Fruit fly (Drosophila melanogaster): ENCODE measurements around the gene CG13029.

Gene CG13029

DNA sequence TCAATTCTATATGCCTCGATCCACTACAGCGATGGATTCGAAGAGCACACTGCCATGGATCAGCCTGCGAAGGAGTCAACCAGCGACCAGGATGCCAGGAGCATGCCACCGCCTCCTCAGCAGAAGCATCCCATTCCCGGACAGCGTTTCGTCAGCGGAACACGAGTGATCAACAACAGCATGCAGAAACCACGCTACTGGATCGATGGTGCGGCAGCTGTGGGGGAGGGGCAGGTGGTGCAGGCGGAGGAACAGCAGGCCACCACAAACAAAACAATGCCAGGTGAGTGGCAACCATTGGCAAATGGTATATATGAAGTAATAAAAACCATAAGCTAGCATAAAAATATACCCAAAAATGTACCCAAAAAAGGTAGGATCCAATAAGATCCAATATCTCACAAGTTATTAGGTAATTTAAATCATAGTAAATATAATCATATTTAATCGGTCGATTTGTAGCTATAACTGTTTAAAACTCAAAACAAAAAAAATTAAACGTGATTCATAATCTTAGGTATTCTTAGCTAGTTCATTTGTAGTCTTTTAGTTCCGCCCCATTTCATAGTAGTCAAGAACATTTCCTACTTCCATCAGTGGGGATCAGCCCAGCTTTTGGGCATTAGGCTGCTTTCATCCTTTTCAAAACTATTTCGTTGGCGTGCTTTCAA, 14.7 kb upstream of the CG13029 start, which contains the start of gene CG32161:
Gene CG32161, plus strand, starts transcription at position 621 of the 671 bp plus-strand sequence.
- no peak for TF ChIP-seq psq (optimal IDR thresholded peaks at IDR 0.05)
- no peak for TF ChIP-seq ttk (optimal IDR thresholded peaks at IDR 0.05)
- TF ChIP-seq Myc (optimal IDR thresholded peaks at IDR 0.05): no peak
- TF ChIP-seq insv (optimal IDR thresholded peaks at IDR 0.05): no peak

DNA sequence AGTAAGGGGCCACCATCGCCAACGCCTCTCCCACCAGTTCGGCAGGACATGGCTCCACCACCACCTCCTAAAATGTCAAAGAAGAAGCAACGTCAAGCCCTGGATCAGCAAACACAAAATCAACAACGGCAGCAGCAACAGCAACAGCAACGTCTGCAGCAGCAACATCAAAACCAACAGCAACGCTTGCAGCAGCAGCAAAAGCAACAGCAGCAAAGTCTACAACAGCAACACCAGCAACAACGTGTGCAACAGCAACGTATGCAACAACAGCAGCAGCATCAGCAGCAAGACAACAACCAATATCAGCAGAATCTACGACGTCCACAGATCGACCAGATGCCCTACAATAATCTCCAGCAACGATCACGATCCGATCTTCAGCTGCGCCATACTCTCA, 8.9 kb upstream of the CG13029 start:
- no peak for TF ChIP-seq Sin3A (optimal IDR thresholded peaks at IDR 0.05)
- no peak for TF ChIP-seq insv (optimal IDR thresholded peaks at IDR 0.05)
- no peak for TF ChIP-seq psq (optimal IDR thresholded peaks at IDR 0.05)
- no peak for TF ChIP-seq ttk (optimal IDR thresholded peaks at IDR 0.05)
- no peak for TF ChIP-seq Myc (optimal IDR thresholded peaks at IDR 0.05)

DNA sequence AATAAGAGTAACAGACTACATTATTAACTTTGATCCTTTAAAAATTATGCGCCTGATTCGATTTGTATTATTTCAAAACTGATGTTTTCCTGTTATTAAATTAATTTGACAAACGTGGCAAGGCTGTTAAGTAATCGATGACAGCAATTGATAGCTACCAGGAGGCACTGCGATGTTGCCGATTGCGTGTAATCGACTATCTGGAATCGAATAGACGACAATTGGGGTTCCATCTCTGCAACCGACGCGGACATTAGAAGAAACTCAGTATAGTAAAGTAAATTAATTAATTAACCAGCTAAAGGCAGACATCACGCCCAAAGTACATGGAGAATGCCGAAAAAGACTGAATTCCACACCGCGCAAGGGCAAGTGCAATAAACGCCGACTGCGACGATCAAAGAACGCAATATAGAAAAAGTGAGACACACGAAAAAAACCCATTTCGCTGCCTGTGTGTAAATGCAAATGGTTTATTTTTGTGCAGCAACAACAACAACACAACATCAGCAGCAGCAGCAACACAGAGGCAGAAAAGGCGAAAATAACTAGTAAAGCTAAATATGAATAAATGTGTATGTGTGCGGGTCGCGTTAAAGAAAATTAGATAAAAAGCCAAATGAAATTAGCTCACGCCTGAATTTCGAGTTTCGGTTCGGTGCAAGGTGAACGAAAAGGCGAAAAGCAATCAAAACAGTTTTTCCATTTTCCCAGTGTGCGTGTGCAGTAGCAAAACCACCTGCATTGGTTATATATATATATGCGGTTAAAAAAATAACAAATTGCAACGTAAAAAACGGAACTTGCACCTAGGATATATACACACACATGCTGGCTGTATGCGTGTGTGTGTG, 6.7 kb upstream of the CG13029 start, which contains the start of gene sina:
Gene sina, plus strand, starts transcription at position 219 of the 854 bp plus-strand sequence.
- TF ChIP-seq ttk (optimal IDR thresholded peaks at IDR 0.05): no peak
- no peak for TF ChIP-seq h (optimal IDR thresholded peaks at IDR 0.05)
- TF ChIP-seq insv (optimal IDR thresholded peaks at IDR 0.05): no peak
- no peak for TF ChIP-seq psq (optimal IDR thresholded peaks at IDR 0.05)
- no peak for TF ChIP-seq Sin3A (optimal IDR thresholded peaks at IDR 0.05)
- TF ChIP-seq Myc (optimal IDR thresholded peaks at IDR 0.05): no peak

DNA sequence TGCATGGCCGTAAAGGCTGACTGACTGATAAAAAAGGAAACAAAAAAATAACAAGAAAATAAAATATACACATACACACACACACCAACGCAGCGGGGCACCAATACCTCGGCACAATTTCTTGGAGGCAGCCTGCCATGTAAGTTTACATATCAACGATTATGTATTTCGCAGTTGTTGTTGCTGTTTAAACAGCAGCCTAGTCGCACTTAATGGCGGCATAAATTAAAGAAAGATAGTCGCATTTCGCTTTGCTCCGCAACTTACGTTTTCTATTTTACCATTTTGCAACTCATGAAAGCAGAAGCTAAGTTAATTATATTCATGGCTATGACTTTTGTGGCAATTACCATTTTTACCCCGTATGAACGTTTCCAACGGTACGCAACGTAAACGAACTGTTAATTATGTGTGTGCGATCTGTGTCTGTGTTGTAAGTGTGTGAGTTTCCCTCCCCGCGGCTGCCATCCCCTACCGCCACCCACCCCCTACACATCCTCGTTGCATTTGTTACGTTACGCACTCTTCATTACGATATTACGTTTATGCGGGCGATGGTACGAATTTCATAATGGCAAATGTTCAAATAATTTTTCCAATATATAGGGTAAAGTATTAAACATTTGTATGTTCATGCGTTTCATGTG, 5.9 kb upstream of the CG13029 start:
- TF ChIP-seq Sin3A (optimal IDR thresholded peaks at IDR 0.05) (no peak), h (optimal IDR thresholded peaks at IDR 0.05) (no peak), psq (optimal IDR thresholded peaks at IDR 0.05) (no peak), Myc (optimal IDR thresholded peaks at IDR 0.05) (no peak), ttk (optimal IDR thresholded peaks at IDR 0.05) (no peak), insv (optimal IDR thresholded peaks at IDR 0.05) (no peak)

DNA sequence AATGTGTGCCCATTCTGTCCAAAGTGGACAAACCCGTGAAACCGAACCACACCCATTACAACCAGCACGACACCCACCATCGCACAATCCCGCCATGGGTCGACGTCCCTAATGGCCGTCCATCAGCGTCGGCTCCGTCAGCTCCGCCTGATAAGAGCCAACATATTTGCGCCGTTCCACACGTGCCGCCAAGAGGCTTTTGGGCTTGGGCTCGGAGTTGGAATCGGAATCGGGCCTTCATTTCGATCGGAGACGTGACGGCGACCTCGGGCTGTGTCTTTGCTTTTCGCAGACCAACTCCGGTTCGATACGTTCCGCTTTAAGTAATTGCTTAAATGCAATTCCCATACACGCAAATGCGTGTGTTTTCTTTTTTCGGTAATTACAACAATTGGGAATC, 5.1 kb upstream of the CG13029 start:
- TF ChIP-seq psq (optimal IDR thresholded peaks at IDR 0.05) (no peak), ttk (optimal IDR thresholded peaks at IDR 0.05) (no peak), h (optimal IDR thresholded peaks at IDR 0.05) (no peak)

DNA sequence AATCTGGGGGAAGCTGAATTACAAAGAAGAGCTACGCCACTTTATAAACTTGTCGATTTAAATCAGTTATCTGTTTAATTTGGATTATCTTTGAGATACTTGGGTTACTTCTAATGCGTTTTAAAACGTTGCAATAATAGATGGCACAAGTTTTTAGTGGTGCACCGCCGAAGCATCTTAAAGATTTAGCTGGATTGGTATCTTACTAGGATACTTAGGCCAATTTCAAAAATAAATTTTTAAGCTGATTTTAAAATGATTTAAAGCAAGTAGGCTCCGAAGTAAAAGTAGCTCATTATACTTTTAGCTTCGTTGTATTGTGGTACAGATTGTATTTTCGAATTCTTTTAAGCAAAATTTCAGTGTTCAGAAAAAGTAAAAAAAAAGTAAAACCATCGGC, 1.6 kb upstream of the CG13029 start, which contains the start of gene sinah:
Gene sinah, plus strand, starts transcription at position 301 of the 400 bp plus-strand sequence.
- TF ChIP-seq ttk (optimal IDR thresholded peaks at IDR 0.05) (no peak), psq (optimal IDR thresholded peaks at IDR 0.05) (no peak), h (optimal IDR thresholded peaks at IDR 0.05) (no peak), insv (optimal IDR thresholded peaks at IDR 0.05) (no peak), Myc (optimal IDR thresholded peaks at IDR 0.05) (no peak), Sin3A (optimal IDR thresholded peaks at IDR 0.05) (no peak)

DNA sequence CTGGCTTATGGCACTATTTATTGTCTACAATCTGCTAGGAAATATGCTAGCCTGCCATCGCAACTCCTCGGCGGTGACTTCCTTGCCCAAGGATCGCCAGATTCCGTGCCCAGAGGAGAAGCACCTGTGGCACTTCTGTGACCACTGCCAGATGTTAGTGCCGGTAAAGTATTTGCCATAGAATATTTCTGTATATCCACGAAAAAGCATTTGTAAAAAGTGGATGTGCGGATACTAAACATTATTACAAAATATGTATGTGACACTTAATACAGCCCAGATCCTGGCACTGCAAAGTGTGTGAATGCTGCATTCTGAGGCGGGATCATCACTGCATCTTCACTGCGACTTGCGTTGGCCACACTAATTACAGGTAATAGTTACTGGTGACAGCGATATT, 457 bp downstream of the CG13029 start:
- no peak for TF ChIP-seq psq (optimal IDR thresholded peaks at IDR 0.05)
- no peak for TF ChIP-seq Myc (optimal IDR thresholded peaks at IDR 0.05)
- no peak for TF ChIP-seq insv (optimal IDR thresholded peaks at IDR 0.05)
- TF ChIP-seq h (optimal IDR thresholded peaks at IDR 0.05): no peak
- TF ChIP-seq Sin3A (optimal IDR thresholded peaks at IDR 0.05): no peak

DNA sequence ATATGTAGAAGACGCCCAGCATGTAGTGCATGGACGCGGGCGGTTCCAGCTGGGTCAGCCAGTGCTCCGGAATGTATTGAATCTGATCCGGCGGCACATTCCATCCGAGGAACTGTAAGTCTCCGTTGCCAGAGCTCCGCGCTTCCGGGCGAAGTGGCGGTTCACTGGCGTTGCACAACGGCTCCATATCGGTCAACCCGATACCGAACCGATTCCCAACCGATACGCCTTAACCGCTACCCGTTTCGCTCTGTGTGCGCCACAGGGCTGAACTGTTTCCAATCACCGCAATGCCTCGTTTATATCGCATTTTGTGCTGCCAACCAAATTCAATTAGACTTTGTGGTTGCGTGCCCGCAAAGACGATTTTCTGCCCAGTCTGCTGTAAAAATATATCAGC, 1.9 kb downstream of the CG13029 start, which contains the start of gene Rh4:
Gene Rh4, minus strand, starts transcription at position 234 of the 400 bp plus-strand sequence.
- TF ChIP-seq Sin3A (optimal IDR thresholded peaks at IDR 0.05) (no peak), Myc (optimal IDR thresholded peaks at IDR 0.05) (no peak), ttk (optimal IDR thresholded peaks at IDR 0.05) (no peak), psq (optimal IDR thresholded peaks at IDR 0.05) (no peak), h (optimal IDR thresholded peaks at IDR 0.05) (no peak), insv (optimal IDR thresholded peaks at IDR 0.05) (no peak)

DNA sequence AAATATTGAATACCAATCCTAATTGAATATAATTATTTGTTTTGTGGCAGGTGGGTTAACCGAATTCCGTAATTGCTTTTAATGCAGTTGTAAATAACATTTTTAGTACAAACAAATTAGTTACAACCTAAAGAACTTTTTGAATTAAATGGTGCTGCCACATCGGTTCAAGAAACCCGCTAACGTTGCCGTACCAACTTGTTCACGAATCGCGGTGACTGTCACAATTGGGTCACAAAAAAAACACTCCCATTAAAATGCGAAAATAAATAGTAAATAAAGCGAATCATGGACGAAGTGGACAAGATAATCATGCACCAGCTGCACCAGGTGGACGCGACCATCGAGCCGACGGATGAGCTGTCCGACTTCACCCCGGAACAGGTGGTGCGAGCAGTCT, 2.5 kb downstream of the CG13029 start, which contains the start of gene CG9951:
Gene CG9951, plus strand, starts transcription at position 207 of the 400 bp plus-strand sequence.
- no peak for TF ChIP-seq insv (optimal IDR thresholded peaks at IDR 0.05)

DNA sequence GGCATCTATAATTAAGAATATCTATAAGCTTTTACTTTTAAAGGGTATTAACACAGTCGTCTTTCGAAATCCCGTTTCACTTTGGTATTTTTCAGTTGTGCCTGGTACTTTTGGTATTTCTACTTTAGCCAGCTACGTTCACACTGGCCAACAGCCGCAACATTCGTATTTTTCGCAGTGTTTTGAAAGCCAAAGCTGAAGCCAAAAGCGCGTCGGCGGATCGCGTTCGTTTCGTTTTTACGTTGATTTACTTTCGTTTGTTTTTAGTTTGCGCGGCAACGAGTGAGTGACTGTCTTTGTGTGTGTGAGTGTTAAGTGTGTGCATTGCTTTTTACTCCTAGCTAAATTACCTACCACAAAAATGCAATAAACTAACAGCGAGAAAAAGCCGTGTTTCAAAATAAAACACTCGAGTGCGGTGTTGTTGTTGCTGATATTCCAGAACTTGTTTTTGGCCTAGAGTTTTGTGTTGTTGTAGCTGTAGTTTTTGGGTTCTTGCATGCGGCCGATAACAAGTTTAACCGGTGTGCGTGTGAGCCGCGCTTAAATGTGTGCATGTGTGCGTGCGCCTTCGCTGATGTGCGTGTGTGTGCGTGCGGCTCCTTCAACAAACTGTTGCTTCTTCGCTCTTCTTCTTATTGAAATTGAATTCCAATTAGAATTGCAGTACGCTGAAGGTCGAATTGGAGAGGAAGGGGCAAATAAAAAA, 4.9 kb downstream of the CG13029 start, which contains the start of gene Lmpt:
Gene Lmpt, plus strand, starts transcription at position 173 of the 709 bp plus-strand sequence.
- TF ChIP-seq Myc (optimal IDR thresholded peaks at IDR 0.05): no peak
- no peak for TF ChIP-seq Sin3A (optimal IDR thresholded peaks at IDR 0.05)
- no peak for TF ChIP-seq psq (optimal IDR thresholded peaks at IDR 0.05)
- no peak for TF ChIP-seq h (optimal IDR thresholded peaks at IDR 0.05)
- no peak for TF ChIP-seq insv (optimal IDR thresholded peaks at IDR 0.05)
- TF ChIP-seq ttk (optimal IDR thresholded peaks at IDR 0.05): no peak

DNA sequence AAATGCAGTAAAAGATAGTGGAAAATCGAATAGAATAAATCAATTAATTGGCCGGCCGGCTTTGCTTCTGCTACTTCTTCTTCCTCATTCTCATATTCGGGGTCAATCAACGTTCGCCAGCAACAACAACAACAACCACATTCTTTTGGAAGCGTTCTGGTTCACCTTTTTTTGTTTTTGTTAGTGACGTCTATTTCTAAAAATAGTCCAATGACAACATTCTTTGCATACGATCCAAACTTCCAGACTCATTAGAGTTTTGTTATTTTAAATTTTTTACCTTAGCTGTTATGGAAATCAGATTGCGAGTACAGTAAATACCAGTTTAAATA, 5.4 kb downstream of the CG13029 start:
- TF ChIP-seq h (optimal IDR thresholded peaks at IDR 0.05): no peak
- no peak for TF ChIP-seq psq (optimal IDR thresholded peaks at IDR 0.05)
- TF ChIP-seq Myc (optimal IDR thresholded peaks at IDR 0.05): no peak
- no peak for TF ChIP-seq Sin3A (optimal IDR thresholded peaks at IDR 0.05)
- no peak for TF ChIP-seq insv (optimal IDR thresholded peaks at IDR 0.05)
- no peak for TF ChIP-seq ttk (optimal IDR thresholded peaks at IDR 0.05)

DNA sequence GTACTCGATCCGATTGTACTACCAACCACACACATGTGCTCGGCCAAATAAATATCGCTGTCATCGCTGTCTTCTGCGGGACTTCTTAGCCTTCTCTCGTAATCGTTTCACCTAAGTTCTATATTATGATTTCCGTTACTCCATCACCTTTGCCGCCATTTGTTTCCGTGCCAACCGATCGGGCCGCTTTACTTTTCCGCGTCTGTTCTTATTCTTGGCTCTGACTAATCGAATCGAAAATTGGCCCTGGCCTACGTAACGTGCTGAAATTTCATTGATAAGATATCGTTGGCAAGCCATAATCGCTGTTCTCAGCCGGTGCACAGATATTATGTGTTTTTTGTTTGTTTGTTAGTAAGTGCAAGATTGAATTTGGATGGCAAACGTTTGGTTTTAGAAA, 6.8 kb downstream of the CG13029 start:
- TF ChIP-seq ttk (optimal IDR thresholded peaks at IDR 0.05) (no peak), h (optimal IDR thresholded peaks at IDR 0.05) (no peak), Myc (optimal IDR thresholded peaks at IDR 0.05) (no peak), psq (optimal IDR thresholded peaks at IDR 0.05) (no peak), insv (optimal IDR thresholded peaks at IDR 0.05) (no peak), Sin3A (optimal IDR thresholded peaks at IDR 0.05) (no peak)
